Worm (Caenorhabditis elegans) whole organism, mixed stage, embryonic: Measurements from ENCODE around the gene C46C2.2.

Experiments used
- ces-1 ChIP-seq: fragments of 150-350 bp; optimal IDR thresholded peaks from 2 replicates; lab custom pipeline; 2014; ENCODE audit warnings: missing biosample characterization, missing genetic modification reagents, missing genetic modification characterization
- elt-1 ChIP-seq: sonication (generic microtip); optimal IDR thresholded peaks from 2 replicates; lab custom pipeline; 2017; ENCODE audit warnings: missing genetic modification characterization, mild to moderate bottlenecking, missing compliant biosample characterization, antibody characterized with exemption, moderate library complexity, borderline replicate concordance; ENCODE audit not compliant: insufficient read depth
- mls-2 ChIP-seq: sonication (generic microtip); optimal IDR thresholded peaks from 2 replicates; lab custom pipeline; 2016; ENCODE audit warnings: mild to moderate bottlenecking, missing genetic modification characterization, moderate library complexity, missing compliant biosample characterization
- nhr-12 ChIP-seq: fragments of 150-350 bp; optimal IDR thresholded peaks from 2 replicates; lab custom pipeline; 2014; ENCODE audit warnings: missing biosample characterization, missing genetic modification characterization
- nhr-28 ChIP-seq: fragments of 150-350 bp; optimal IDR thresholded peaks from 2 replicates; lab custom pipeline; 2014; ENCODE audit warnings: missing biosample characterization, missing genetic modification characterization
- pha-4 ChIP-seq: fragments of 150-350 bp; optimal IDR thresholded peaks from 2 replicates; lab custom pipeline; 2018; ENCODE audit warnings: missing biosample characterization, missing genetic modification reagents, missing genetic modification characterization
- unc-62 ChIP-seq: fragments of 150-350 bp; optimal IDR thresholded peaks from 2 replicates; lab custom pipeline; 2014; ENCODE audit warnings: missing biosample characterization, missing genetic modification reagents, missing genetic modification characterization
- zip-8 ChIP-seq: fragments of 150-350 bp; optimal IDR thresholded peaks from 2 replicates; lab custom pipeline; 2014; ENCODE audit warnings: missing biosample characterization, missing genetic modification characterization

- no peak for TF ChIP-seq pha-4 (tag; lab: Kevin White, UChicago)
- no peak for TF ChIP-seq elt-1 (tag; lab: Kevin White, UChicago)
- no peak for TF ChIP-seq nhr-28
- no peak for TF ChIP-seq nhr-12 (tag; lab: Kevin White, UChicago)
- no peak for TF ChIP-seq unc-62
- TF ChIP-seq zip-8 (tag; lab: Kevin White, UChicago) = no peak
- no peak for TF ChIP-seq mls-2
- TF ChIP-seq ces-1 (GFP tag; lab: Kevin White, UChicago) = no peak
Observed at ce11 chrIV:9232421-9233141, 15.1 kb downstream of the C46C2.2 start, which contains the start of gene Y11D7A.3.
